Worm (Caenorhabditis elegans) whole organism, L4 larva: Measurements from ENCODE around the gene F49C12.12.

Source experiments
- D1046.2 ChIP-seq: fragments of 200-800 bp; sonication (Bioruptor generic); IDR thresholded peaks from 2 replicates; pipeline ENCODE4 v1.3.6; 2022; ENCODE audit warnings: missing genetic modification characterization, missing compliant biosample characterization
- F26F4.8 ChIP-seq: fragments of 200-800 bp; sonication (Bioruptor generic); conservative IDR thresholded peaks from 2 replicates; pipeline ENCODE4 v1.3.6; 2022; ENCODE audit warnings: missing genetic modification characterization, missing compliant biosample characterization
- T20F7.1 ChIP-seq: fragments of 200-800 bp; sonication (Bioruptor generic); optimal IDR thresholded peaks from 2 replicates; lab custom pipeline; 2018; ENCODE audit warnings: mild to moderate bottlenecking, missing genetic modification characterization, missing compliant biosample characterization
- T26A8.4 ChIP-seq: fragments of 200-800 bp; sonication (Bioruptor generic); IDR thresholded peaks from 2 replicates; pipeline ENCODE4 v1.3.6; 2022; ENCODE audit warnings: missing genetic modification characterization, missing compliant biosample characterization
- ZK337.2 ChIP-seq: fragments of 200-800 bp; sonication (Bioruptor generic); IDR thresholded peaks from 2 replicates; pipeline ENCODE4 v1.3.6; 2022; ENCODE audit warnings: missing genetic modification reagents, missing genetic modification characterization, missing compliant biosample characterization
- aha-1 ChIP-seq: fragments of 150-350 bp; peaks from one replicate; lab custom pipeline; 2014; ENCODE audit warnings: missing biosample characterization, missing genetic modification characterization
- aly-2 ChIP-seq: sonication (generic microtip); optimal IDR thresholded peaks from 2 replicates; lab custom pipeline; 2018; ENCODE audit warnings: missing biosample characterization, missing genetic modification characterization
- ceh-32 ChIP-seq: sonication (generic microtip); optimal IDR thresholded peaks from 2 replicates; lab custom pipeline; 2016; ENCODE audit warnings: mild to moderate bottlenecking, missing genetic modification characterization, missing compliant biosample characterization; ENCODE audit not compliant: poor library complexity
- ceh-62 ChIP-seq: sonication (generic microtip); optimal IDR thresholded peaks from 2 replicates; lab custom pipeline; 2017; ENCODE audit warnings: missing biosample characterization, missing genetic modification characterization
- ceh-82 ChIP-seq: sonication (generic microtip); optimal IDR thresholded peaks from 2 replicates; lab custom pipeline; 2017; ENCODE audit warnings: missing biosample characterization, missing genetic modification characterization
- daf-19 ChIP-seq: fragments of 200-800 bp; sonication (Bioruptor generic); conservative IDR thresholded peaks from 2 replicates; pipeline ENCODE4 v1.3.6; 2022; ENCODE audit warnings: missing genetic modification characterization, missing compliant biosample characterization
- daf-8 ChIP-seq: fragments of 200-800 bp; sonication (Bioruptor generic); IDR thresholded peaks from 2 replicates; pipeline ENCODE4 v1.3.6; 2022; ENCODE audit warnings: missing genetic modification characterization, missing compliant biosample characterization
- dmd-8 ChIP-seq: fragments of 200-800 bp; sonication (Bioruptor generic); IDR thresholded peaks from 2 replicates; pipeline ENCODE4 v1.3.6; 2022; ENCODE audit warnings: missing genetic modification characterization, missing compliant biosample characterization
- dmd-9 ChIP-seq: fragments of 200-800 bp; sonication (Bioruptor generic); IDR thresholded peaks from 2 replicates; pipeline ENCODE4 v1.3.6; 2022; ENCODE audit warnings: missing genetic modification reagents, missing genetic modification characterization, missing compliant biosample characterization
- dpl-1 ChIP-seq: fragments of 150-350 bp; optimal IDR thresholded peaks from 2 replicates; lab custom pipeline; 2014; ENCODE audit warnings: missing biosample characterization, missing genetic modification reagents, missing genetic modification characterization
- dve-1 ChIP-seq: sonication (generic microtip); optimal IDR thresholded peaks from 2 replicates; lab custom pipeline; 2017; ENCODE audit warnings: antibody characterized with exemption, mild to moderate bottlenecking, missing genetic modification characterization, missing compliant biosample characterization; ENCODE audit not compliant: insufficient read depth
- egl-27 ChIP-seq: sonication (generic microtip); optimal IDR thresholded peaks from 3 replicates; lab custom pipeline; 2017; ENCODE audit warnings: missing biosample characterization, missing genetic modification reagents, missing genetic modification characterization
- fkh-10 ChIP-seq: fragments of 150-350 bp; optimal IDR thresholded peaks from 2 replicates; lab custom pipeline; 2014; ENCODE audit warnings: missing biosample characterization, missing genetic modification reagents, missing genetic modification characterization
- fos-1 ChIP-seq: fragments of 150-350 bp; optimal IDR thresholded peaks from 2 replicates; lab custom pipeline; 2014; ENCODE audit warnings: missing biosample characterization, missing genetic modification characterization
- gei-8 ChIP-seq: fragments of 200-800 bp; sonication (Bioruptor generic); optimal IDR thresholded peaks from 2 replicates; lab custom pipeline; 2018; ENCODE audit warnings: mild to moderate bottlenecking, missing genetic modification characterization, missing compliant biosample characterization
- hif-1 ChIP-seq, 2 experiments: sonication (generic microtip); optimal IDR thresholded peaks; 2 replicates each; lab custom pipeline; 2016 to 2017; ENCODE audit warnings: missing compliant biosample characterization in 2 of 2, missing genetic modification characterization in 2 of 2, missing genetic modification reagents in 2 of 2, missing genotype in 2 of 2, mild to moderate bottlenecking in 1 of 2
- hlh-11 ChIP-seq: fragments of 200-800 bp; sonication (Bioruptor generic); optimal IDR thresholded peaks from 2 replicates; lab custom pipeline; 2018; ENCODE audit warnings: mild to moderate bottlenecking, missing genetic modification characterization, missing compliant biosample characterization
- hlh-30 ChIP-seq: sonication (generic microtip); optimal IDR thresholded peaks from 2 replicates; lab custom pipeline; 2017; ENCODE audit warnings: antibody characterized with exemption, mild to moderate bottlenecking, missing genetic modification characterization, missing compliant biosample characterization; ENCODE audit not compliant: insufficient read depth
- lin-1 ChIP-seq: fragments of 200-800 bp; sonication (Bioruptor generic); IDR thresholded peaks from 2 replicates; pipeline ENCODE4 v1.3.6; 2022; ENCODE audit warnings: missing genetic modification reagents, missing genetic modification characterization, missing compliant biosample characterization
- lin-13 ChIP-seq: fragments of 150-350 bp; optimal IDR thresholded peaks from 2 replicates; lab custom pipeline; 2014; ENCODE audit warnings: missing biosample characterization, missing genetic modification reagents, missing genetic modification characterization
- lin-38 ChIP-seq: fragments of 200-800 bp; sonication (Bioruptor generic); IDR thresholded peaks from 2 replicates; pipeline ENCODE4 v1.3.6; 2022; ENCODE audit warnings: missing genetic modification reagents, missing genetic modification characterization, missing compliant biosample characterization
- lir-3 ChIP-seq: sonication (generic microtip); optimal IDR thresholded peaks from 2 replicates; lab custom pipeline; 2016; ENCODE audit warnings: mild to moderate bottlenecking, missing genetic modification characterization, missing compliant biosample characterization
- lsy-2 ChIP-seq, 2 experiments: fragments of 150-350 bp in 1 of 2; sonication (generic microtip) in 1 of 2; optimal IDR thresholded peaks; 2 replicates each; lab custom pipeline; 2014 to 2017; ENCODE audit warnings: missing biosample characterization in 2 of 2, missing genetic modification characterization in 2 of 2
- madf-5 ChIP-seq, 2 experiments: fragments of 200-800 bp; sonication (Bioruptor generic); IDR thresholded peaks; 2 replicates each; pipeline ENCODE4 v1.3.6; 2022; ENCODE audit warnings: missing compliant biosample characterization in 2 of 2, missing genetic modification characterization in 2 of 2
- madf-9 ChIP-seq: fragments of 200-800 bp; sonication (Bioruptor generic); conservative IDR thresholded peaks from 2 replicates; pipeline ENCODE4 v1.3.6; 2022; ENCODE audit warnings: missing genetic modification reagents, missing genetic modification characterization, missing compliant biosample characterization
- mxl-2 ChIP-seq: fragments of 200-800 bp; sonication (Bioruptor generic); conservative IDR thresholded peaks from 2 replicates; pipeline ENCODE4 v1.3.6; 2022; ENCODE audit warnings: missing genetic modification reagents, missing genetic modification characterization, missing compliant biosample characterization
- nhr-10 ChIP-seq: fragments of 150-350 bp; optimal IDR thresholded peaks from 2 replicates; lab custom pipeline; 2014; ENCODE audit warnings: missing biosample characterization, missing genetic modification characterization
- nhr-11 ChIP-seq: fragments of 150-350 bp; optimal IDR thresholded peaks from 2 replicates; lab custom pipeline; 2014; ENCODE audit warnings: missing biosample characterization, missing genetic modification characterization
- nhr-111 ChIP-seq: fragments of 200-800 bp; sonication (Bioruptor generic); optimal IDR thresholded peaks from 2 replicates; lab custom pipeline; 2018; ENCODE audit warnings: mild to moderate bottlenecking, missing genetic modification characterization, missing compliant biosample characterization
- nhr-28 ChIP-seq: fragments of 150-350 bp; optimal IDR thresholded peaks from 2 replicates; lab custom pipeline; 2014; ENCODE audit warnings: missing biosample characterization, missing genetic modification characterization
- nhr-41 ChIP-seq: fragments of 200-800 bp; sonication (Bioruptor generic); IDR thresholded peaks from 2 replicates; pipeline ENCODE4 v1.3.6; 2022; ENCODE audit warnings: missing genetic modification reagents, missing genetic modification characterization, missing compliant biosample characterization
- nhr-42 ChIP-seq: fragments of 200-800 bp; sonication (Bioruptor generic); IDR thresholded peaks from 2 replicates; pipeline ENCODE4 v1.3.6; 2022; ENCODE audit warnings: missing genetic modification characterization, missing compliant biosample characterization
- nhr-48 ChIP-seq: sonication (generic microtip); optimal IDR thresholded peaks from 2 replicates; lab custom pipeline; 2016; ENCODE audit warnings: mild to moderate bottlenecking, missing genetic modification characterization, missing compliant biosample characterization
- nhr-6 ChIP-seq: fragments of 150-350 bp; optimal IDR thresholded peaks from 2 replicates; lab custom pipeline; 2014; ENCODE audit warnings: missing biosample characterization, missing genetic modification characterization
- rbr-2 ChIP-seq: sonication (generic microtip); optimal IDR thresholded peaks from 2 replicates; lab custom pipeline; 2016; ENCODE audit warnings: missing genotype, missing genetic modification characterization, missing compliant biosample characterization
- set-16 ChIP-seq: fragments of 200-800 bp; sonication (Bioruptor generic); IDR thresholded peaks from 2 replicates; pipeline ENCODE4 v1.3.6; 2022; ENCODE audit warnings: missing genetic modification reagents, missing genetic modification characterization, missing compliant biosample characterization
- snpc-1.2 ChIP-seq: fragments of 200-800 bp; sonication (Bioruptor generic); IDR thresholded peaks from 2 replicates; pipeline ENCODE4 v1.3.6; 2022; ENCODE audit warnings: missing genetic modification reagents, missing genetic modification characterization, missing compliant biosample characterization
- spr-3 ChIP-seq: fragments of 200-800 bp; sonication (Bioruptor generic); optimal IDR thresholded peaks from 2 replicates; lab custom pipeline; 2018; ENCODE audit warnings: mild to moderate bottlenecking, missing genetic modification characterization, missing compliant biosample characterization
- tag-97 ChIP-seq: fragments of 200-800 bp; sonication (Bioruptor generic); IDR thresholded peaks from 2 replicates; pipeline ENCODE4 v1.3.6; 2022; ENCODE audit warnings: missing genetic modification characterization, missing compliant biosample characterization
- tra-1 ChIP-seq: fragments of 200-800 bp; sonication (Bioruptor generic); IDR thresholded peaks from 2 replicates; pipeline ENCODE4 v1.3.6; 2022; ENCODE audit warnings: missing genetic modification reagents, missing genetic modification characterization, missing compliant biosample characterization
- unc-62 ChIP-seq, 3 experiments: fragments of 150-350 bp in 1 of 3; sonication (generic microtip); optimal IDR thresholded peaks in 2 of 3; peaks in 1 of 3; 1 replicate in 1 of 3; 2 replicates in 2 of 3; lab custom pipeline; 2014 to 2017; ENCODE audit warnings: missing biosample characterization in 3 of 3, missing genetic modification characterization in 3 of 3, missing genetic modification reagents in 3 of 3, missing genotype in 1 of 3
- zag-1 ChIP-seq: fragments of 150-350 bp; optimal IDR thresholded peaks from 2 replicates; lab custom pipeline; 2014; ENCODE audit warnings: missing biosample characterization, missing genetic modification characterization
- zfp-2 ChIP-seq: sonication (generic microtip); optimal IDR thresholded peaks from 2 replicates; lab custom pipeline; 2016; ENCODE audit warnings: mild to moderate bottlenecking, missing genetic modification characterization, missing compliant biosample characterization
- zfp-3 ChIP-seq: fragments of 200-800 bp; sonication (Bioruptor generic); conservative IDR thresholded peaks from 2 replicates; pipeline ENCODE4 v1.3.6; 2022; ENCODE audit warnings: missing genetic modification reagents, missing genetic modification characterization, missing compliant biosample characterization
- ztf-11 ChIP-seq: fragments of 150-350 bp; optimal IDR thresholded peaks from 2 replicates; lab custom pipeline; 2014; ENCODE audit warnings: missing biosample characterization, missing genetic modification characterization
- ztf-7 ChIP-seq: fragments of 150-350 bp; optimal IDR thresholded peaks from 2 replicates; lab custom pipeline; 2014; ENCODE audit warnings: missing biosample characterization, missing genetic modification characterization

Gene F49C12.12

ce11 chrIV:9316068-9316681, 4.7 kb downstream of the F49C12.12 start, which contains the start of the genes F49C12.9 and rpn-7:
Gene F49C12.9, minus strand, starts transcription at chrIV:9316215.
Gene rpn-7, plus strand, starts transcription at chrIV:9316631.
- TF ChIP-seq egl-27 (tag; lab: Kevin White, UChicago) (no peak), nhr-42 (no peak), daf-8 (GFP tag; lab: Robert Waterston, UW) (no peak), fkh-10 (peak; percentile 19), lin-1 (GFP tag; lab: Robert Waterston, UW) (no peak), ceh-62 (tag; lab: Kevin White, UChicago) (no peak), nhr-111 (GFP tag; lab: Kevin White, UChicago) (no peak), zag-1 (tag; lab: Kevin White, UChicago) (no peak), dve-1 (tag; lab: Kevin White, UChicago) (peak; percentile 19), D1046.2 (no peak), aly-2 (tag; lab: Kevin White, UChicago) (no peak), dpl-1 (peak; percentile 47), dmd-9 (GFP tag; lab: Robert Waterston, UW) (no peak), ceh-82 (tag; lab: Kevin White, UChicago) (no peak), spr-3 (no peak), gei-8 (no peak), nhr-6 (no peak), ztf-7 (no peak), nhr-10 (tag; lab: Kevin White, UChicago) (no peak), lsy-2 (tag; optimal IDR thresholded peaks at IDR 0.05; lab: Kevin White, UChicago) (no peak), hlh-11 (peak; percentile 30), dmd-8 (no peak), aha-1 (tag; lab: Kevin White, UChicago) (no peak), ceh-32 (tag; lab: Kevin White, UChicago) (no peak), set-16 (GFP tag; lab: Robert Waterston, UW) (no peak), daf-19 (GFP tag; lab: Robert Waterston, UW) (no peak), rbr-2 (tag; lab: Kevin White, UChicago) (peak; percentile 19), tag-97 (GFP tag; lab: Robert Waterston, UW) (no peak), snpc-1.2 (GFP tag; lab: Robert Waterston, UW) (peak; percentile 45; the same call in 1 of the 2 replicates), T20F7.1 (GFP tag; lab: Kevin White, UChicago) (peak; percentile 3), zfp-3 (GFP tag; lab: Robert Waterston, UW) (no peak), ztf-11 (tag; lab: Kevin White, UChicago) (no peak), madf-5 (GFP tag; IDR thresholded peaks at IDR 0.05; lab: Robert Waterston, UW) (no peak), madf-9 (GFP tag; lab: Robert Waterston, UW) (no peak), zfp-2 (tag; lab: Kevin White, UChicago) (no peak), mxl-2 (GFP tag; lab: Robert Waterston, UW) (no peak), lir-3 (tag; lab: Kevin White, UChicago) (no peak), hif-1 (tag; optimal IDR thresholded peaks at IDR 0.05; lab: Kevin White, UChicago) (no peak), lin-13 (GFP tag; lab: Kevin White, UChicago) (no peak), nhr-48 (tag; lab: Kevin White, UChicago) (no peak), nhr-28 (tag; lab: Kevin White, UChicago) (no peak), nhr-11 (tag; lab: Kevin White, UChicago) (no peak), T26A8.4 (GFP tag; lab: Robert Waterston, UW) (no peak), F26F4.8 (no peak), unc-62 (GFP tag; optimal IDR thresholded peaks at IDR 0.05 in 1 of 2; lab: Kevin White, UChicago) (peak in 1 of 2 experiments; percentile 21), unc-62 (tag; optimal IDR thresholded peaks at IDR 0.05; lab: Kevin White, UChicago) (no peak), tra-1 (GFP tag; lab: Robert Waterston, UW) (no peak), hlh-30 (tag; lab: Kevin White, UChicago) (no peak), fos-1 (tag; lab: Kevin White, UChicago) (no peak), lin-38 (no peak), nhr-41 (GFP tag; lab: Robert Waterston, UW) (no peak), ZK337.2 (GFP tag; lab: Robert Waterston, UW) (no peak)
